Fruit fly (Drosophila melanogaster): ENCODE data around the gene Neos.

The Neos gene

DNA sequence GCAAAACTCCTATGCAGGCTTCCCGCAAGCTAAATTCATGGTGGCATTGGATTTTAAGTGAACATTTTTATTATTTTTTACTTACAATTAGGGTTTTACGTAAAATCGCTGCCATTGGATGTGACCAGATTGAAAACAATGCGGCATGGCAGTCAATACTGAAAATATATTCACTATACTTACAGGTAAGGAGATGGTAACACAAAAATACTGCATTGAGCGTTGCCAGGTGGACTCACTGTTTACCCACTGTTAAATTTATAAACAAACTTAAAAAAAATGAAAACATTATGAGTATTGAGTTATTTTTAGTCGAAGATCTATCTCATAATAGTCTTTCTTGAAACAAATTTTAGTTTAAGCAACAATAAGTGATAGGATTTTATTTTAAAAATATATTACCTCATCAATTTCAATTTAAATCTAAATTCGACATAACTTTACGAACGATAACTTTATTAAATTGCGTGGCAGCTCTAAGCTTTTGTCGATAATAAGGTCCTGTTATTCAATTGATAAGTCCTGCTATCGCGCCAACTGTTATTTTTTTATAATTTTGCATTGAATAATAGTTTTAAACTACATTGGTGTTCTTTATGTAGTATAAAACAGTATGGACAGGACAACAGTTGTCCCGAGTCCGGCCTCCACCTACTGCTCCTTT, 2.5 kb downstream of the Neos start, which contains the start of the genes mRpL50 and mei-P22 (continued):
- TF ChIP-seq chif (GFP tag; optimal IDR thresholded peaks at IDR 0.05): peak in 1 of 2 experiments; percentile 23
- peak; percentile 2 for TF ChIP-seq vfl (GFP tag; optimal IDR thresholded peaks at IDR 0.05)
- peak; percentile 37 for TF ChIP-seq grau (tag; optimal IDR thresholded peaks at IDR 0.05)
- TF ChIP-seq CG18262 (tag; optimal IDR thresholded peaks at IDR 0.05): peak; percentile 4
- peak; percentile 4 for TF ChIP-seq B-H2 (GFP tag; optimal IDR thresholded peaks at IDR 0.05)
- TF ChIP-seq CG12769 (tag; optimal IDR thresholded peaks at IDR 0.05): no peak
- no peak for TF ChIP-seq hkb (optimal IDR thresholded peaks at IDR 0.05)
- no peak for TF ChIP-seq hkb (GFP tag; IDR thresholded peaks at IDR 0.05)
- TF ChIP-seq CG8290 (GFP tag; optimal IDR thresholded peaks at IDR 0.05): no peak
- peak in 1 of 2 experiments; percentile 55 for TF ChIP-seq CG8290 (tag; optimal IDR thresholded peaks at IDR 0.05)
- no peak for TF ChIP-seq ase (GFP tag; IDR thresholded peaks at IDR 0.05)
- peak; percentile 71 for TF ChIP-seq CG9932 (GFP tag; IDR thresholded peaks at IDR 0.05)
- peak; percentile 33 for TF ChIP-seq Sry-δ (GFP tag; optimal IDR thresholded peaks at IDR 0.05)
- TF ChIP-seq CG2712 (tag; optimal IDR thresholded peaks at IDR 0.05): peak; percentile 14
- TF ChIP-seq CG31388 (GFP tag; optimal IDR thresholded peaks at IDR 0.05): no peak
- peak; percentile 4 for TF ChIP-seq CG13624 (GFP tag; optimal IDR thresholded peaks at IDR 0.05)
- peak; percentile 47 for TF ChIP-seq CG12391 (tag; optimal IDR thresholded peaks at IDR 0.05)
- TF ChIP-seq Pdp1 (GFP tag; optimal IDR thresholded peaks at IDR 0.05): peak in 1 of 2 experiments; percentile 89
- TF ChIP-seq YL-1 (GFP tag; optimal IDR thresholded peaks at IDR 0.05): peak; percentile 44
- peak; percentile 23 for TF ChIP-seq zen (tag; optimal IDR thresholded peaks at IDR 0.05)
- TF ChIP-seq jumu (GFP tag; optimal IDR thresholded peaks at IDR 0.05): no peak
- TF ChIP-seq CG4424 (GFP tag; optimal IDR thresholded peaks at IDR 0.05): peak; percentile 25
- TF ChIP-seq CG9797 (GFP tag; optimal IDR thresholded peaks at IDR 0.05): peak; percentile 56
- no peak for TF ChIP-seq Dad (GFP tag; optimal IDR thresholded peaks at IDR 0.05)
- TF ChIP-seq CG17186 (GFP tag; optimal IDR thresholded peaks at IDR 0.05): peak; percentile 97
- TF ChIP-seq CG8924 (tag; optimal IDR thresholded peaks at IDR 0.05): peak; percentile 20
- peak; percentile 15 for TF ChIP-seq CG8388 (GFP tag; optimal IDR thresholded peaks at IDR 0.05)
- peak; percentile 55 for TF ChIP-seq CG2120 (GFP tag; optimal IDR thresholded peaks at IDR 0.05)
- peak; percentile 36 for TF ChIP-seq Nf-YC (tag; optimal IDR thresholded peaks at IDR 0.05)
- no peak for TF ChIP-seq sima (GFP tag; optimal IDR thresholded peaks at IDR 0.05)
- peak; percentile 46 for TF ChIP-seq Dp (GFP tag; optimal IDR thresholded peaks at IDR 0.05)
- TF ChIP-seq CG10654 (GFP tag; optimal IDR thresholded peaks at IDR 0.05): no peak
- TF ChIP-seq CG1603 (tag; optimal IDR thresholded peaks at IDR 0.05): peak; percentile 64
- TF ChIP-seq HmgZ (tag; optimal IDR thresholded peaks at IDR 0.05): peak; percentile 51
- TF ChIP-seq Jarid2 (GFP tag; optimal IDR thresholded peaks at IDR 0.05): no peak
- no peak for TF ChIP-seq Ptx1 (GFP tag; IDR thresholded peaks at IDR 0.05)
- TF ChIP-seq CG30403 (GFP tag; optimal IDR thresholded peaks at IDR 0.05): peak; percentile 27
- peak; percentile 24 for TF ChIP-seq Chrac-16 (GFP tag; optimal IDR thresholded peaks at IDR 0.05)
- no peak for TF ChIP-seq CG11696 (GFP tag; IDR thresholded peaks at IDR 0.05)
- TF ChIP-seq CG17912 (GFP tag; optimal IDR thresholded peaks at IDR 0.05): no peak
- peak; percentile 54 for TF ChIP-seq Lhr (GFP tag; optimal IDR thresholded peaks at IDR 0.05)
- peak; percentile 20 for TF ChIP-seq CoRest (tag; optimal IDR thresholded peaks at IDR 0.05)

All from whole organism, embryonic.